Worm (Caenorhabditis elegans) whole organism, L1 larva: ENCODE data around the gene rps-1.

Experiments
- egl-27 ChIP-seq, 2 experiments: fragments of 150-350 bp in 1 of 2; sonication (generic microtip); optimal IDR thresholded peaks; 3 replicates each; lab custom pipeline; 2017 to 2018; ENCODE audit warnings: missing biosample characterization in 2 of 2, missing genetic modification characterization in 2 of 2, missing genetic modification reagents in 2 of 2
- sox-4 ChIP-seq: sonication (generic microtip); optimal IDR thresholded peaks from 2 replicates; lab custom pipeline; 2016; ENCODE audit warnings: missing genetic modification characterization, missing compliant biosample characterization
- ztf-11 ChIP-seq, 2 experiments: sonication (generic microtip); optimal IDR thresholded peaks; 2 replicates each; lab custom pipeline; 2016 to 2017; ENCODE audit warnings: missing genetic modification characterization in 2 of 2, missing biosample characterization in 1 of 2, missing compliant biosample characterization in 1 of 2
- ztf-4 ChIP-seq: fragments of 150-350 bp; optimal IDR thresholded peaks from 2 replicates; lab custom pipeline; 2014; ENCODE audit warnings: missing biosample characterization, missing genetic modification characterization

ce11 chrIII:4524071-4524470 lies 48.4 kb downstream of the rps-1 start:
- TF ChIP-seq ztf-11 (tag; optimal IDR thresholded peaks at IDR 0.05; lab: Kevin White, UChicago) = no peak
- no peak for TF ChIP-seq egl-27 (tag; optimal IDR thresholded peaks at IDR 0.05; lab: Kevin White, UChicago)
- TF ChIP-seq ztf-4 = no peak
- no peak for TF ChIP-seq sox-4 (tag; lab: Kevin White, UChicago)
